Fruit fly (Drosophila melanogaster): ENCODE data around the gene CG15432.

CG15432 gene

dm6 chr2L:4403013-4403604 lies 39.0 kb upstream of the CG15432 start, which contains the start of gene Dim1 (continued):
- no peak for TF ChIP-seq CG2120 (GFP tag; optimal IDR thresholded peaks at IDR 0.05)
- no peak for TF ChIP-seq Bdp1 (GFP tag; optimal IDR thresholded peaks at IDR 0.05)
- TF ChIP-seq CG4328 (GFP tag; optimal IDR thresholded peaks at IDR 0.05) = peak; percentile 7
- no peak for TF ChIP-seq CG17912 (GFP tag; optimal IDR thresholded peaks at IDR 0.05)
- TF ChIP-seq mirr (GFP tag; optimal IDR thresholded peaks at IDR 0.05) = no peak
- TF ChIP-seq vvl (GFP tag; IDR thresholded peaks at IDR 0.05) = peak; percentile 59; the same call in 1 of the 2 replicates
- TF ChIP-seq CG12744 (GFP tag; optimal IDR thresholded peaks at IDR 0.05) = no peak
- no peak for TF ChIP-seq CG4854 (GFP tag; optimal IDR thresholded peaks at IDR 0.05)
- no peak for TF ChIP-seq C15 (GFP tag; IDR thresholded peaks at IDR 0.05)
- no peak for TF ChIP-seq z (GFP tag; IDR thresholded peaks at IDR 0.05)
- no peak for TF ChIP-seq CG3847 (GFP tag; IDR thresholded peaks at IDR 0.05)
- no peak for TF ChIP-seq CG3065 (GFP tag; optimal IDR thresholded peaks at IDR 0.05)
- TF ChIP-seq CG17385 (GFP tag; optimal IDR thresholded peaks at IDR 0.05) = no peak
- TF ChIP-seq CG9727 (GFP tag; optimal IDR thresholded peaks at IDR 0.05) = peak; percentile 40
- TF ChIP-seq CG10209 (GFP tag; optimal IDR thresholded peaks at IDR 0.05) = no peak
- TF ChIP-seq disco-r (GFP tag; optimal IDR thresholded peaks at IDR 0.05) = no peak
- no peak for TF ChIP-seq D19B (GFP tag; optimal IDR thresholded peaks at IDR 0.05)
- peak; percentile 85 for TF ChIP-seq Dll (GFP tag; IDR thresholded peaks at IDR 0.05; ENCODE audit: partially characterized antibody)
- no peak for TF ChIP-seq scrt (GFP tag; optimal IDR thresholded peaks at IDR 0.05)
- no peak for TF ChIP-seq gt (GFP tag; IDR thresholded peaks at IDR 0.05)
- TF ChIP-seq otp (GFP tag; IDR thresholded peaks at IDR 0.05) = no peak
- TF ChIP-seq Poxn (GFP tag; IDR thresholded peaks at IDR 0.05) = no peak
- TF ChIP-seq Max (GFP tag; optimal IDR thresholded peaks at IDR 0.05) = no peak
- no peak for TF ChIP-seq CG17361 (GFP tag; IDR thresholded peaks at IDR 0.05)
- no peak for TF ChIP-seq CG9609 (GFP tag; optimal IDR thresholded peaks at IDR 0.05)
- TF ChIP-seq danr (GFP tag; IDR thresholded peaks at IDR 0.05) = no peak
- no peak for TF ChIP-seq CG16815 (GFP tag; optimal IDR thresholded peaks at IDR 0.05)
- no peak for TF ChIP-seq Nf-YC (tag; optimal IDR thresholded peaks at IDR 0.05)
- TF ChIP-seq CG17186 (GFP tag; optimal IDR thresholded peaks at IDR 0.05) = peak; percentile 36
- no peak for TF ChIP-seq Optix (GFP tag; IDR thresholded peaks at IDR 0.05)
- TF ChIP-seq wor (GFP tag; IDR thresholded peaks at IDR 0.05) = no peak
- TF ChIP-seq CG31365 (tag; optimal IDR thresholded peaks at IDR 0.05) = no peak
- TF ChIP-seq btn (GFP tag; optimal IDR thresholded peaks at IDR 0.05) = no peak
- TF ChIP-seq CG30403 (GFP tag; optimal IDR thresholded peaks at IDR 0.05) = peak; percentile 6
- TF ChIP-seq yki (optimal IDR thresholded peaks at IDR 0.05) = no peak
- TF ChIP-seq CG11398 (GFP tag; optimal IDR thresholded peaks at IDR 0.05) = no peak
- TF ChIP-seq seq (GFP tag; IDR thresholded peaks at IDR 0.05) = no peak
- no peak for TF ChIP-seq vfl (GFP tag; optimal IDR thresholded peaks at IDR 0.05)
- no peak for TF ChIP-seq Hr3 (GFP tag; optimal IDR thresholded peaks at IDR 0.05)
- TF ChIP-seq ato (GFP tag; IDR thresholded peaks at IDR 0.05; ENCODE audit: partially characterized antibody) = peak; percentile 72
- no peak for TF ChIP-seq ap (GFP tag; IDR thresholded peaks at IDR 0.05)
- TF ChIP-seq CG14860 (GFP tag; IDR thresholded peaks at IDR 0.05; ENCODE audit: partially characterized antibody) = peak; percentile 72
- TF ChIP-seq salm (tag; optimal IDR thresholded peaks at IDR 0.05) = no peak
- no peak for TF ChIP-seq sima (GFP tag; optimal IDR thresholded peaks at IDR 0.05)
- peak; percentile 77 for TF ChIP-seq hbn (GFP tag; IDR thresholded peaks at IDR 0.05; ENCODE audit: partially characterized antibody)
- TF ChIP-seq CG5245 (GFP tag; optimal IDR thresholded peaks at IDR 0.05) = no peak
- no peak for TF ChIP-seq klu (GFP tag; IDR thresholded peaks at IDR 0.05)
- TF ChIP-seq CG11093 (GFP tag; IDR thresholded peaks at IDR 0.05) = no peak
- no peak for TF ChIP-seq Hmx (GFP tag; optimal IDR thresholded peaks at IDR 0.05)
- TF ChIP-seq CG10366 (GFP tag; IDR thresholded peaks at IDR 0.05) = no peak; the same call in 1 of the 2 replicates
- TF ChIP-seq slp2 (GFP tag; optimal IDR thresholded peaks at IDR 0.05) = no peak
- no peak for TF ChIP-seq kay (GFP tag; optimal IDR thresholded peaks at IDR 0.05)
- no peak for TF ChIP-seq chn (GFP tag; optimal IDR thresholded peaks at IDR 0.05)
